Worm (Caenorhabditis elegans) whole organism, L4 larva: ENCODE measurements around the gene Y97E10AR.4.

ENCODE experiments used
- D1046.2 ChIP-seq: fragments of 200-800 bp; sonication (Bioruptor generic); IDR thresholded peaks from 2 replicates; pipeline ENCODE4 v1.3.6; 2022; ENCODE audit warnings: missing genetic modification characterization, missing compliant biosample characterization
- F37D6.2 ChIP-seq: sonication (generic microtip); optimal IDR thresholded peaks from 2 replicates; lab custom pipeline; 2016; ENCODE audit warnings: mild to moderate bottlenecking, missing genetic modification characterization, missing compliant biosample characterization
- F44E2.7 ChIP-seq: fragments of 200-800 bp; sonication (Bioruptor generic); IDR thresholded peaks from 2 replicates; pipeline ENCODE4 v2.1.2; 2022; ENCODE audit warnings: missing genetic modification characterization, missing compliant biosample characterization
- F49E8.2 ChIP-seq: sonication (generic microtip); optimal IDR thresholded peaks from 2 replicates; lab custom pipeline; 2016; ENCODE audit warnings: missing compliant biosample characterization, mild to moderate bottlenecking, missing genetic modification characterization, borderline replicate concordance
- R02D3.7 ChIP-seq: fragments of 150-350 bp; sonication (generic microtip); optimal IDR thresholded peaks from 3 replicates; lab custom pipeline; 2014; ENCODE audit warnings: missing biosample characterization, missing genetic modification characterization
- T20F7.1 ChIP-seq: fragments of 200-800 bp; sonication (Bioruptor generic); optimal IDR thresholded peaks from 2 replicates; lab custom pipeline; 2018; ENCODE audit warnings: mild to moderate bottlenecking, missing genetic modification characterization, missing compliant biosample characterization
- Y75B8A.6 ChIP-seq: fragments of 200-800 bp; sonication (Bioruptor generic); IDR thresholded peaks from 2 replicates; pipeline ENCODE4 v1.3.6; 2022; ENCODE audit warnings: missing genetic modification reagents, missing genetic modification characterization, missing compliant biosample characterization
- ZK337.2 ChIP-seq: fragments of 200-800 bp; sonication (Bioruptor generic); IDR thresholded peaks from 2 replicates; pipeline ENCODE4 v1.3.6; 2022; ENCODE audit warnings: missing genetic modification reagents, missing genetic modification characterization, missing compliant biosample characterization
- arid-1 ChIP-seq: fragments of 200-800 bp; sonication (Bioruptor generic); conservative IDR thresholded peaks from 2 replicates; pipeline ENCODE4 v1.3.6; 2022; ENCODE audit warnings: missing genetic modification reagents, missing genetic modification characterization, missing compliant biosample characterization
- ceh-20 ChIP-seq: fragments of 200-800 bp; sonication (Bioruptor generic); IDR thresholded peaks from 2 replicates; pipeline ENCODE4 v1.3.6; 2022; ENCODE audit warnings: missing genetic modification reagents, missing genetic modification characterization, missing compliant biosample characterization
- ceh-32 ChIP-seq: sonication (generic microtip); optimal IDR thresholded peaks from 2 replicates; lab custom pipeline; 2016; ENCODE audit warnings: mild to moderate bottlenecking, missing genetic modification characterization, missing compliant biosample characterization; ENCODE audit not compliant: poor library complexity
- cey-2 ChIP-seq: sonication (generic microtip); optimal IDR thresholded peaks from 3 replicates; lab custom pipeline; 2017; ENCODE audit warnings: missing genetic modification characterization, mild to moderate bottlenecking, missing compliant biosample characterization, antibody characterized with exemption, borderline replicate concordance; ENCODE audit not compliant: insufficient read depth
- ctbp-1 ChIP-seq: fragments of 200-800 bp; sonication (Bioruptor generic); IDR thresholded peaks from 2 replicates; pipeline ENCODE4 v1.3.6; 2022; ENCODE audit warnings: missing genetic modification reagents, missing genetic modification characterization, missing compliant biosample characterization
- daf-16 ChIP-seq, 3 experiments: sonication (generic microtip); optimal IDR thresholded peaks; 2 replicates each; lab custom pipeline; 2016 to 2017; ENCODE audit warnings: missing genetic modification characterization in 3 of 3, missing genetic modification reagents in 3 of 3, mild to moderate bottlenecking in 2 of 3, missing compliant biosample characterization in 2 of 3, missing biosample characterization in 1 of 3, moderate library complexity in 1 of 3
- dmd-6 ChIP-seq: fragments of 200-800 bp; sonication (Bioruptor generic); IDR thresholded peaks from 2 replicates; pipeline ENCODE4 v1.3.6; 2022; ENCODE audit warnings: missing genetic modification reagents, missing genetic modification characterization, missing compliant biosample characterization
- dve-1 ChIP-seq: sonication (generic microtip); optimal IDR thresholded peaks from 2 replicates; lab custom pipeline; 2017; ENCODE audit warnings: antibody characterized with exemption, mild to moderate bottlenecking, missing genetic modification characterization, missing compliant biosample characterization; ENCODE audit not compliant: insufficient read depth
- egl-43 ChIP-seq: fragments of 200-800 bp; sonication (Bioruptor generic); IDR thresholded peaks from 2 replicates; pipeline ENCODE4 v1.3.6; 2022; ENCODE audit warnings: missing genetic modification reagents, missing genetic modification characterization, missing compliant biosample characterization
- fos-1 ChIP-seq: fragments of 150-350 bp; optimal IDR thresholded peaks from 2 replicates; lab custom pipeline; 2014; ENCODE audit warnings: missing biosample characterization, missing genetic modification characterization
- gei-8 ChIP-seq: fragments of 200-800 bp; sonication (Bioruptor generic); optimal IDR thresholded peaks from 2 replicates; lab custom pipeline; 2018; ENCODE audit warnings: mild to moderate bottlenecking, missing genetic modification characterization, missing compliant biosample characterization
- hmg-1.1 ChIP-seq: fragments of 200-800 bp; sonication (Bioruptor generic); IDR thresholded peaks from 2 replicates; pipeline ENCODE4 v1.3.6; 2022; ENCODE audit warnings: missing genetic modification reagents, missing genetic modification characterization, missing compliant biosample characterization
- lim-7 ChIP-seq: fragments of 200-800 bp; sonication (Bioruptor generic); IDR thresholded peaks from 2 replicates; pipeline ENCODE4 v1.3.6; 2022; ENCODE audit warnings: missing genetic modification characterization, missing compliant biosample characterization
- lin-13 ChIP-seq: fragments of 150-350 bp; optimal IDR thresholded peaks from 2 replicates; lab custom pipeline; 2014; ENCODE audit warnings: missing biosample characterization, missing genetic modification reagents, missing genetic modification characterization
- lir-3 ChIP-seq: sonication (generic microtip); optimal IDR thresholded peaks from 2 replicates; lab custom pipeline; 2016; ENCODE audit warnings: mild to moderate bottlenecking, missing genetic modification characterization, missing compliant biosample characterization
- mdl-1 ChIP-seq, 2 experiments: fragments of 150-350 bp in 1 of 2; sonication (generic microtip) in 1 of 2; optimal IDR thresholded peaks; 2 replicates each; lab custom pipeline; 2014 to 2017; ENCODE audit warnings: missing biosample characterization in 2 of 2, missing genetic modification characterization in 2 of 2
- mdt-29 ChIP-seq: fragments of 200-800 bp; sonication (Bioruptor generic); IDR thresholded peaks from 2 replicates; pipeline ENCODE4 v1.3.6; 2022; ENCODE audit warnings: missing genetic modification reagents, missing genetic modification characterization, missing compliant biosample characterization
- mes-2 ChIP-seq: sonication (generic microtip); optimal IDR thresholded peaks from 2 replicates; lab custom pipeline; 2016; ENCODE audit warnings: missing genotype, mild to moderate bottlenecking, missing genetic modification characterization, missing compliant biosample characterization; ENCODE audit not compliant: poor library complexity, severe bottlenecking
- mxl-3 ChIP-seq: fragments of 200-800 bp; sonication (Bioruptor generic); optimal IDR thresholded peaks from 2 replicates; lab custom pipeline; 2018; ENCODE audit warnings: mild to moderate bottlenecking, missing genetic modification characterization, missing compliant biosample characterization
- nhr-25 ChIP-seq: sonication (generic microtip); optimal IDR thresholded peaks from 2 replicates; lab custom pipeline; 2017; ENCODE audit warnings: missing genetic modification characterization, mild to moderate bottlenecking, missing compliant biosample characterization, antibody characterized with exemption, moderate library complexity, borderline replicate concordance; ENCODE audit not compliant: insufficient read depth
- nhr-28 ChIP-seq: fragments of 150-350 bp; optimal IDR thresholded peaks from 2 replicates; lab custom pipeline; 2014; ENCODE audit warnings: missing biosample characterization, missing genetic modification characterization
- nhr-42 ChIP-seq: fragments of 200-800 bp; sonication (Bioruptor generic); IDR thresholded peaks from 2 replicates; pipeline ENCODE4 v1.3.6; 2022; ENCODE audit warnings: missing genetic modification characterization, missing compliant biosample characterization
- php-3 ChIP-seq: fragments of 200-800 bp; sonication (Bioruptor generic); IDR thresholded peaks from 2 replicates; pipeline ENCODE4 v1.3.6; 2022; ENCODE audit warnings: missing genetic modification reagents, missing genetic modification characterization, missing compliant biosample characterization
- pqm-1 ChIP-seq: sonication (generic microtip); optimal IDR thresholded peaks from 2 replicates; lab custom pipeline; 2017; ENCODE audit warnings: missing biosample characterization, missing genetic modification characterization
- skn-1 ChIP-seq: fragments of 150-350 bp; optimal IDR thresholded peaks from 2 replicates; lab custom pipeline; 2014; ENCODE audit warnings: missing biosample characterization, missing genetic modification characterization
- snpc-4 ChIP-seq: fragments of 150-350 bp; optimal IDR thresholded peaks from 2 replicates; lab custom pipeline; 2014; ENCODE audit warnings: missing biosample characterization, missing genetic modification characterization
- spr-3 ChIP-seq: fragments of 200-800 bp; sonication (Bioruptor generic); optimal IDR thresholded peaks from 2 replicates; lab custom pipeline; 2018; ENCODE audit warnings: mild to moderate bottlenecking, missing genetic modification characterization, missing compliant biosample characterization
- unc-130 ChIP-seq: sonication (generic microtip); optimal IDR thresholded peaks from 2 replicates; lab custom pipeline; 2016; ENCODE audit warnings: missing genetic modification reagents, missing genetic modification characterization, missing compliant biosample characterization
- unc-39 ChIP-seq: sonication (generic microtip); optimal IDR thresholded peaks from 2 replicates; lab custom pipeline; 2017; ENCODE audit warnings: missing biosample characterization, missing genetic modification characterization
- vab-7 ChIP-seq: fragments of 200-800 bp; sonication (Bioruptor generic); IDR thresholded peaks from 2 replicates; pipeline ENCODE4 v1.3.6; 2022; ENCODE audit warnings: missing genetic modification reagents, missing genetic modification characterization, missing compliant biosample characterization
- zag-1 ChIP-seq: fragments of 150-350 bp; optimal IDR thresholded peaks from 2 replicates; lab custom pipeline; 2014; ENCODE audit warnings: missing biosample characterization, missing genetic modification characterization
- zfp-3 ChIP-seq: fragments of 200-800 bp; sonication (Bioruptor generic); conservative IDR thresholded peaks from 2 replicates; pipeline ENCODE4 v1.3.6; 2022; ENCODE audit warnings: missing genetic modification reagents, missing genetic modification characterization, missing compliant biosample characterization
- zip-11 ChIP-seq: fragments of 200-800 bp; sonication (Bioruptor generic); IDR thresholded peaks from 2 replicates; pipeline ENCODE4 v1.3.6; 2022; ENCODE audit warnings: missing genetic modification characterization, missing compliant biosample characterization
- zip-2 ChIP-seq: fragments of 150-350 bp; optimal IDR thresholded peaks from 2 replicates; lab custom pipeline; 2014; ENCODE audit warnings: missing biosample characterization, missing genetic modification characterization

The Y97E10AR.4 gene

ce11 chrV:8024752-8025151, 14.7 kb upstream of the Y97E10AR.4 start, which contains the start of gene F43H9.3 (continued):
- TF ChIP-seq R02D3.7 (tag; lab: Kevin White, UChicago): peak; percentile 83
- no peak for TF ChIP-seq F49E8.2
- no peak for TF ChIP-seq nhr-42 (GFP tag; lab: Robert Waterston, UW)
- TF ChIP-seq spr-3 (GFP tag; lab: Kevin White, UChicago): no peak
- TF ChIP-seq ceh-20: no peak
- no peak for TF ChIP-seq F37D6.2 (tag; lab: Kevin White, UChicago)
- TF ChIP-seq T20F7.1 (GFP tag; lab: Kevin White, UChicago): no peak
- no peak for TF ChIP-seq gei-8
- TF ChIP-seq ZK337.2: no peak
- no peak for TF ChIP-seq mdt-29 (GFP tag; lab: Robert Waterston, UW)
- TF ChIP-seq Y75B8A.6: no peak
- no peak for TF ChIP-seq lir-3 (tag; lab: Kevin White, UChicago)
- TF ChIP-seq nhr-28 (tag; lab: Kevin White, UChicago): no peak
- TF ChIP-seq php-3 (GFP tag; lab: Robert Waterston, UW): no peak
- no peak for TF ChIP-seq skn-1 (tag; lab: Kevin White, UChicago)
- no peak for TF ChIP-seq ctbp-1
- TF ChIP-seq vab-7 (GFP tag; lab: Robert Waterston, UW): no peak
- TF ChIP-seq ceh-32 (tag; lab: Kevin White, UChicago): no peak

DNA sequence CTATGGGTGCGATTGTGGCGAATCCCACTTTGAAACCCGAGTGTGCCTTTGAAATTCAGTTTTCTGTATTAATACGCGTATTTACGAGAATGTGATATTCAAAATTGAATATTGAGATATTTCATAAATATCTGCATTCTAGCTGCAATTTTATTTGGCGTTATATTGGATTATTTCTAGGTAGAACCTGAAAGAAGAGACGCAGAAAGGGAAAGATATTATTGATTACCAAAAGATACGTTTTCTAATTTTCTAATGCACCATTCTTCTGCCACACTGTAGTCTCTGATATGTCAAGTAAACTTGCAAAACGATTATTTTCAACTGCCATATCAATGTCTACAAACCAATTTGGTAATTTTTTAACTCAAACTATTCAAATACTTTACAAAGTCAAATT, 12.0 kb upstream of the Y97E10AR.4 start, which contains the start of gene ech-3:
ech-3 (plus strand) TSS at position 178 of the 400 bp plus-strand sequence.
- TF ChIP-seq unc-39 (no peak), dve-1 (tag; lab: Kevin White, UChicago) (peak; percentile 33), arid-1 (no peak), zip-2 (tag; lab: Kevin White, UChicago) (no peak), snpc-4 (tag; lab: Kevin White, UChicago) (no peak), daf-16 (GFP tag; optimal IDR thresholded peaks at IDR 0.05; lab: Kevin White, UChicago) (no peak), daf-16 (tag; optimal IDR thresholded peaks at IDR 0.05; lab: Kevin White, UChicago) (peak; percentile 59), ZK337.2 (no peak), hmg-1.1 (GFP tag; lab: Robert Waterston, UW) (no peak), F49E8.2 (no peak), zfp-3 (GFP tag; lab: Robert Waterston, UW) (no peak), lir-3 (tag; lab: Kevin White, UChicago) (no peak), dmd-6 (GFP tag; lab: Robert Waterston, UW) (peak; percentile 15; the same call in 1 of the 2 replicates), pqm-1 (tag; lab: Kevin White, UChicago) (peak; percentile 25), nhr-28 (tag; lab: Kevin White, UChicago) (peak; percentile 14), ceh-32 (tag; lab: Kevin White, UChicago) (no peak)

DNA sequence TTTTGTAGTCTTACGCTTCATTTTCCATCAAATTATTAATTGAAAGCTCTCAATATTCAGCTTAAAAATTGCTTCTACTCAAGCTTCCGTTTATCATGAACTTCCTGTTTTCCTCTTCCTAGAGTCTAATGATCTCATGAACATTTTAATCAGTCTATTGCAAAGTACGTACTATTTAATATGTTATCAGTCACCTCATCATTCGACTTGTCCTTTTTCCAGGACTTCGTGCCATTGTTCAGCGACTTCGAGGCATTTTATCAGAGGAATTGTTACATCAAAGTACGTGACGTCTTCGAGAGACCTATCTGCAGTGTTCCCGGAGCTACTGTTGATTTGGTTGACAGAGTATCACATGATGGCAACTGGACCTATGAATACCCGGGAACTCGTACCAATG, 9.8 kb upstream of the Y97E10AR.4 start:
- TF ChIP-seq dmd-6 (GFP tag; lab: Robert Waterston, UW): peak; percentile 32; the same call in 1 of the 2 replicates
- TF ChIP-seq F37D6.2 (tag; lab: Kevin White, UChicago): no peak
- no peak for TF ChIP-seq pqm-1 (tag; lab: Kevin White, UChicago)
- TF ChIP-seq lin-13 (GFP tag; lab: Kevin White, UChicago): no peak
- peak; percentile 45 for TF ChIP-seq nhr-28 (tag; lab: Kevin White, UChicago)
- TF ChIP-seq dve-1 (tag; lab: Kevin White, UChicago): peak; percentile 1
- TF ChIP-seq zip-11 (GFP tag; lab: Robert Waterston, UW): no peak
- TF ChIP-seq lim-7: no peak
- TF ChIP-seq egl-43 (GFP tag; lab: Robert Waterston, UW): no peak
- no peak for TF ChIP-seq daf-16 (GFP tag; optimal IDR thresholded peaks at IDR 0.05; lab: Kevin White, UChicago)
- TF ChIP-seq daf-16 (tag; optimal IDR thresholded peaks at IDR 0.05; lab: Kevin White, UChicago): peak; percentile 20
- no peak for TF ChIP-seq unc-130 (GFP tag; lab: Kevin White, UChicago)

DNA sequence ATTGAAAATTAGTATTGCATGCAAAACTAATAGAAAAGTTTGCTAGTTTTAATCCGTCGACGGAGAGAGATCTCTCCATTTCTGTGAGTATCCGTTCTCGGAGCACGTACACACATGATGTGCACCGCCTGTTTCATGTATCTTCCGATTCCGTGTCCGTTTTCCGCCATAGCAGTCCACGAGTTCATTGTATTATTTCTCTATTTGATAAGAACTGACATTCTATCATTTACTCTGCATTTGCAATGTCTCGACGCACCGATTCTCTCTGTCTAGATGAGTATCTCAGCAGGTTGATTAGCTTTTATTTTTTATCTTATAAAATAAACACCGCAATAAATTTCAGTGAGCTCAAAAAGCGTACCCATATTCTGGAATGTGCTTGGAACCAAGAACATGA, 8.9 kb upstream of the Y97E10AR.4 start:
- TF ChIP-seq dmd-6 (GFP tag; lab: Robert Waterston, UW) (peak; percentile 54), nhr-25 (tag; lab: Kevin White, UChicago) (no peak), daf-16 (GFP tag; optimal IDR thresholded peaks at IDR 0.05; lab: Kevin White, UChicago) (no peak), daf-16 (tag; optimal IDR thresholded peaks at IDR 0.05; lab: Kevin White, UChicago) (peak; percentile 5), mes-2 (tag; lab: Kevin White, UChicago) (peak; percentile 16), D1046.2 (no peak), nhr-28 (tag; lab: Kevin White, UChicago) (peak; percentile 40), ZK337.2 (no peak), zip-2 (tag; lab: Kevin White, UChicago) (no peak), F44E2.7 (no peak), php-3 (GFP tag; lab: Robert Waterston, UW) (0 out of 2 replicates have a peak, but pooled peaks have one; percentile 34), mdl-1 (tag; optimal IDR thresholded peaks at IDR 0.05; lab: Kevin White, UChicago) (no peak), ctbp-1 (no peak), fos-1 (no peak), cey-2 (tag; lab: Kevin White, UChicago) (no peak), ceh-20 (no peak), zag-1 (tag; lab: Kevin White, UChicago) (no peak), mxl-3 (GFP tag; lab: Kevin White, UChicago) (peak; percentile 10)
